Worm (Caenorhabditis elegans) whole organism, L3 larva: Measurements from ENCODE around the gene ZC53.2.
A peak's percentile ranks its signal among the peaks of the same experiment; 100 is the strongest.

Source experiments
- R02D3.7 ChIP-seq: fragments of 150-350 bp; optimal IDR thresholded peaks from 2 replicates; lab custom pipeline; 2014; ENCODE audit warnings: missing biosample characterization, missing genetic modification characterization
- ZK546.5 ChIP-seq: sonication (generic microtip); optimal IDR thresholded peaks from 2 replicates; lab custom pipeline; 2017; ENCODE audit warnings: missing biosample characterization, missing genetic modification characterization
- aly-2 ChIP-seq: fragments of 150-350 bp; optimal IDR thresholded peaks from 2 replicates; lab custom pipeline; 2014; ENCODE audit warnings: missing biosample characterization, missing genetic modification characterization
- ama-1 ChIP-seq: fragments of 150-350 bp; optimal IDR thresholded peaks from 2 replicates; lab custom pipeline; 2018
- ceh-28 ChIP-seq: fragments of 150-350 bp; optimal IDR thresholded peaks from 2 replicates; lab custom pipeline; 2014; ENCODE audit warnings: missing biosample characterization, missing genetic modification reagents, missing genetic modification characterization
- ceh-82 ChIP-seq: fragments of 150-350 bp; optimal IDR thresholded peaks from 2 replicates; lab custom pipeline; 2014; ENCODE audit warnings: missing biosample characterization, missing genetic modification characterization
- daf-12 ChIP-seq: fragments of 150-350 bp; optimal IDR thresholded peaks from 2 replicates; lab custom pipeline; 2014; ENCODE audit warnings: missing biosample characterization, missing genetic modification reagents, missing genetic modification characterization
- egl-5 ChIP-seq: fragments of 150-350 bp; optimal IDR thresholded peaks from 2 replicates; lab custom pipeline; 2017; ENCODE audit warnings: missing biosample characterization, missing genetic modification reagents, missing genetic modification characterization, inconsistent platforms
- elt-2 ChIP-seq: sonication (generic microtip); optimal IDR thresholded peaks from 2 replicates; lab custom pipeline; 2016; ENCODE audit warnings: missing genetic modification reagents, mild to moderate bottlenecking, missing genetic modification characterization, missing compliant biosample characterization
- elt-3 ChIP-seq, 3 experiments: fragments of 150-350 bp in 1 of 3; sonication (generic microtip) in 2 of 3; optimal IDR thresholded peaks; 2 replicates in 2 of 3; 4 replicates in 1 of 3; lab custom pipeline; 2014 to 2017; ENCODE audit warnings: missing biosample characterization in 3 of 3, missing genetic modification characterization in 3 of 3
- eor-1 ChIP-seq, 2 experiments: fragments of 150-350 bp; optimal IDR thresholded peaks; 2 replicates each; lab custom pipeline; 2014 to 2018; ENCODE audit warnings: missing biosample characterization in 2 of 2, missing genetic modification characterization in 2 of 2
- fkh-10 ChIP-seq: sonication (generic microtip); optimal IDR thresholded peaks from 2 replicates; lab custom pipeline; 2017; ENCODE audit warnings: missing biosample characterization, missing genetic modification reagents, missing genetic modification characterization
- fkh-2 ChIP-seq: fragments of 150-350 bp; optimal IDR thresholded peaks from 2 replicates; lab custom pipeline; 2014; ENCODE audit warnings: missing biosample characterization, missing genetic modification reagents, missing genetic modification characterization
- fos-1 ChIP-seq: fragments of 150-350 bp; optimal IDR thresholded peaks from 2 replicates; lab custom pipeline; 2014; ENCODE audit warnings: missing biosample characterization, missing genetic modification characterization
- hmg-11 ChIP-seq: sonication (generic microtip); optimal IDR thresholded peaks from 2 replicates; lab custom pipeline; 2016; ENCODE audit warnings: missing genetic modification characterization, missing compliant biosample characterization
- jun-1 ChIP-seq: fragments of 150-350 bp; optimal IDR thresholded peaks from 2 replicates; lab custom pipeline; 2014; ENCODE audit warnings: missing biosample characterization, missing genetic modification reagents, missing genetic modification characterization
- lin-15B ChIP-seq: fragments of 150-350 bp; optimal IDR thresholded peaks from 2 replicates; lab custom pipeline; 2014; ENCODE audit warnings: missing biosample characterization, missing genetic modification characterization
- lin-39 ChIP-seq: fragments of 150-350 bp; optimal IDR thresholded peaks from 2 replicates; lab custom pipeline; 2018; ENCODE audit warnings: missing biosample characterization, missing genetic modification reagents, missing genetic modification characterization
- lsy-12 ChIP-seq: sonication (generic microtip); optimal IDR thresholded peaks from 2 replicates; lab custom pipeline; 2016; ENCODE audit warnings: mild to moderate bottlenecking, missing genetic modification characterization, missing compliant biosample characterization
- mml-1 ChIP-seq: fragments of 150-350 bp; sonication (generic microtip); optimal IDR thresholded peaks from 3 replicates; lab custom pipeline; 2014; ENCODE audit warnings: missing biosample characterization, missing genetic modification characterization
- nfya-1 ChIP-seq: sonication (generic microtip); optimal IDR thresholded peaks from 2 replicates; lab custom pipeline; 2017; ENCODE audit warnings: missing genetic modification characterization, mild to moderate bottlenecking, missing compliant biosample characterization, antibody characterized with exemption, moderate library complexity; ENCODE audit not compliant: insufficient read depth
- nhr-11 ChIP-seq: fragments of 150-350 bp; optimal IDR thresholded peaks from 2 replicates; lab custom pipeline; 2014; ENCODE audit warnings: missing biosample characterization, missing genetic modification characterization
- nhr-23 ChIP-seq: fragments of 150-350 bp; optimal IDR thresholded peaks from 2 replicates; lab custom pipeline; 2014; ENCODE audit warnings: missing biosample characterization, missing genetic modification reagents, missing genetic modification characterization
- nhr-237 ChIP-seq: fragments of 150-350 bp; optimal IDR thresholded peaks from 2 replicates; lab custom pipeline; 2014; ENCODE audit warnings: missing biosample characterization, missing genetic modification characterization
- nhr-25 ChIP-seq: sonication (generic microtip); optimal IDR thresholded peaks from 2 replicates; lab custom pipeline; 2017; ENCODE audit warnings: missing biosample characterization, missing genetic modification characterization
- nhr-28 ChIP-seq: fragments of 150-350 bp; optimal IDR thresholded peaks from 2 replicates; lab custom pipeline; 2014; ENCODE audit warnings: missing biosample characterization, missing genetic modification characterization
- nhr-43 ChIP-seq: sonication (generic microtip); optimal IDR thresholded peaks from 2 replicates; lab custom pipeline; 2016; ENCODE audit warnings: mild to moderate bottlenecking, missing genetic modification characterization, missing compliant biosample characterization; ENCODE audit not compliant: poor library complexity, severe bottlenecking
- nhr-67 ChIP-seq: fragments of 150-350 bp; optimal IDR thresholded peaks from 2 replicates; lab custom pipeline; 2014; ENCODE audit warnings: missing biosample characterization, missing genetic modification characterization
- nhr-76 ChIP-seq: fragments of 150-350 bp; sonication (generic microtip); optimal IDR thresholded peaks from 5 replicates; lab custom pipeline; 2014; ENCODE audit warnings: missing biosample characterization, missing genetic modification characterization
- pha-4 ChIP-seq: fragments of 150-350 bp; optimal IDR thresholded peaks from 2 replicates; lab custom pipeline; 2014; ENCODE audit warnings: missing biosample characterization, missing genetic modification reagents, missing genetic modification characterization
- pqm-1 ChIP-seq: fragments of 150-350 bp; optimal IDR thresholded peaks from 2 replicates; lab custom pipeline; 2017; ENCODE audit warnings: missing biosample characterization, missing genetic modification characterization, inconsistent platforms
- sea-2 ChIP-seq: fragments of 150-350 bp; sonication (generic microtip); optimal IDR thresholded peaks from 4 replicates; lab custom pipeline; 2014; ENCODE audit warnings: missing biosample characterization, missing genetic modification reagents, missing genetic modification characterization
- skn-1 ChIP-seq: fragments of 150-350 bp; optimal IDR thresholded peaks from 2 replicates; lab custom pipeline; 2014; ENCODE audit warnings: missing biosample characterization, missing genetic modification characterization
- snpc-4 ChIP-seq: fragments of 150-350 bp; optimal IDR thresholded peaks from 2 replicates; lab custom pipeline; 2014; ENCODE audit warnings: missing biosample characterization, missing genetic modification characterization
- tbx-2 ChIP-seq: sonication (generic microtip); optimal IDR thresholded peaks from 2 replicates; lab custom pipeline; 2016; ENCODE audit warnings: mild to moderate bottlenecking, missing genetic modification characterization, missing compliant biosample characterization
- unc-62 ChIP-seq: fragments of 150-350 bp; sonication (generic microtip); optimal IDR thresholded peaks from 4 replicates; lab custom pipeline; 2014; ENCODE audit warnings: missing biosample characterization, missing genetic modification reagents, missing genetic modification characterization
- zag-1 ChIP-seq: fragments of 150-350 bp; optimal IDR thresholded peaks from 2 replicates; lab custom pipeline; 2014; ENCODE audit warnings: missing biosample characterization, missing genetic modification characterization

Gene ZC53.2

DNA sequence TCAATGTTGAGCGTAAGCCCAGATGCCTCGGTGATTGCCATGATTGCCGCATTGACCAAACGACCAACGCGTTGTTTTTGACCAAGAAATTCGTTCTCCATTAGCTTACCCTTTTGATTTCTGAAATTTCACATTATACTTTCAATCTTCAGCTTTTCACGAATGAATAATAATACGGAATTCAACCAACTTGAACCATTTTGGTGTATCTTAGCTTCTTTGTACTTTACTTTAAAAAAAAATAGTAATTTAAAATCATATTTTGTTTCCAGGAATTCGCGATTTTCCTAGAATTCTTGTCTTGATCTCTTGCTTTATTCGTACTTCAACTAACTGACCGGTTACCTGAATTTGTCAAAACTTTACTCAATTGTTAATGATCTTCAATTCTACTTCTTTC, at the start of gene ZC53.2:
ZC53.2 (minus strand) TSS at position 101 of the 400 bp plus-strand sequence.
- TF ChIP-seq pha-4 (tag; lab: Kevin White, UChicago) (no peak), nhr-43 (tag; lab: Kevin White, UChicago) (no peak), zag-1 (tag; lab: Kevin White, UChicago) (no peak), egl-5 (tag; lab: Kevin White, UChicago) (no peak), nhr-76 (tag; lab: Kevin White, UChicago) (no peak), lin-39 (tag; lab: Kevin White, UChicago) (no peak), hmg-11 (tag; lab: Kevin White, UChicago) (no peak), fkh-2 (tag; lab: Kevin White, UChicago) (no peak), sea-2 (no peak), lin-15B (tag; lab: Kevin White, UChicago) (no peak), nhr-237 (tag; lab: Kevin White, UChicago) (no peak), ceh-28 (no peak), daf-12 (tag; lab: Kevin White, UChicago) (no peak), eor-1 (tag; optimal IDR thresholded peaks at IDR 0.05; lab: Kevin White, UChicago) (no peak), mml-1 (tag; lab: Kevin White, UChicago) (no peak)

DNA sequence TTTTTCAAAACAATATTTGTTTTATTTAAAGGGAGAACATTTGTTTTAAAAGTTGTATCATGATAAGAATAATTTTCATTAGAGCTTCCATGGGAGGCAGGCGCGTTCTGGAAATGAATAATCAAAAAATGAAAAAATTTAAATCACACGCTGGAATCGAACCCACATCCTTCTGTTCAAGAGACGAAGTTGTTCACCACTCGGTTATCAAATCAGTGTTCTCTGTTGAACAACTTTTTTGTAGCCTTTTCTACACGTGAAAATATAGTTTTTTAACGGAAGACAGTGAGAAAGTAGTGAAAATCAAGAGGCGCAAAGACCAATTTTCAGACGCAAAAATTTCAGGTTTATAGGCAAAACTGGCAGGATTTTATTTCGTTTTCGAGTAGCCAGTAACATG, 48.7 kb upstream of the ZC53.2 start:
- TF ChIP-seq nhr-67 (tag; lab: Kevin White, UChicago) = no peak
- no peak for TF ChIP-seq ceh-28
- TF ChIP-seq sea-2 = no peak
- no peak for TF ChIP-seq aly-2
- no peak for TF ChIP-seq snpc-4 (tag; lab: Kevin White, UChicago)
- no peak for TF ChIP-seq nhr-11
- TF ChIP-seq unc-62 (GFP tag; lab: Kevin White, UChicago) = no peak
- no peak for TF ChIP-seq pha-4 (tag; lab: Kevin White, UChicago)
- no peak for TF ChIP-seq nfya-1 (tag; lab: Kevin White, UChicago)
- no peak for TF ChIP-seq tbx-2
- no peak for TF ChIP-seq elt-3 (tag; optimal IDR thresholded peaks at IDR 0.05; lab: Kevin White, UChicago)
- TF ChIP-seq ceh-82 = no peak
- TF ChIP-seq fkh-10 = no peak
- TF ChIP-seq nhr-76 (tag; lab: Kevin White, UChicago) = no peak
- TF ChIP-seq mml-1 (tag; lab: Kevin White, UChicago) = no peak
- no peak for TF ChIP-seq nhr-43 (tag; lab: Kevin White, UChicago)
- no peak for TF ChIP-seq R02D3.7 (tag; lab: Kevin White, UChicago)
- TF ChIP-seq, all 47 proteins: peak for 0

- TF ChIP-seq fkh-10 = no peak
- TF ChIP-seq ceh-28 = no peak
- TF ChIP-seq ZK546.5 (tag; lab: Kevin White, UChicago) = no peak
- TF ChIP-seq elt-2 (tag; lab: Kevin White, UChicago) = no peak
- no peak for TF ChIP-seq daf-12 (tag; lab: Kevin White, UChicago)
- TF ChIP-seq egl-5 (tag; lab: Kevin White, UChicago) = no peak
- no peak for TF ChIP-seq eor-1 (tag; optimal IDR thresholded peaks at IDR 0.05; lab: Kevin White, UChicago)
- TF ChIP-seq, all 47 proteins: peak for 0
Measured at ce11 chrX:1971647-1972046, 47.6 kb upstream of the ZC53.2 start.

DNA sequence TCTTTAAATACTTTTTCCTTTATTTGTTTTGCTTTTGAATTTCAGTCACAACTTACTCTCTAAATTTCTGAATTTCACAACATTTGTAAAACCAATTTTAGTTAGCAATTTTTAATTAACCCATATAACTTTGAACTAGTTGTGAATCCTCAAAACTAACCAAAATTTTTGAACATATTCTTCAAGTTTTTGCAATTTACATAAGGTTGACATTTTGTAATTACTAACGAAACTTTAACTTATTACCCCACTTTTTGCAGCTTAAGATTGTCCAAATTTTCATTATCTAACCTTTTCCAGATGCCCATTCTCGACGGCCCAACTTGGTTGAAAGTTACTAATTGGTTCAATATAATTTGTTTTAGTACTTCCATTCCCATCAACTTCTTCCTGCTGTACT, 45.5 kb upstream of the ZC53.2 start, which contains the start of gene str-79:
str-79 (plus strand) TSS at position 301 of the 400 bp plus-strand sequence.
- TF ChIP-seq unc-62 (GFP tag; lab: Kevin White, UChicago) = no peak
- no peak for TF ChIP-seq lin-15B (tag; lab: Kevin White, UChicago)
- no peak for TF ChIP-seq tbx-2
- TF ChIP-seq nhr-28 = no peak
- no peak for TF ChIP-seq fos-1
- TF ChIP-seq nhr-11 = no peak
- TF ChIP-seq jun-1 = no peak
- TF ChIP-seq nhr-237 (tag; lab: Kevin White, UChicago) = no peak
- no peak for TF ChIP-seq ama-1 (lab: Kevin White, UChicago)
- no peak for TF ChIP-seq zag-1 (tag; lab: Kevin White, UChicago)
- TF ChIP-seq nhr-23 (tag; lab: Kevin White, UChicago) = no peak
- TF ChIP-seq nhr-25 (tag; lab: Kevin White, UChicago) = no peak

DNA sequence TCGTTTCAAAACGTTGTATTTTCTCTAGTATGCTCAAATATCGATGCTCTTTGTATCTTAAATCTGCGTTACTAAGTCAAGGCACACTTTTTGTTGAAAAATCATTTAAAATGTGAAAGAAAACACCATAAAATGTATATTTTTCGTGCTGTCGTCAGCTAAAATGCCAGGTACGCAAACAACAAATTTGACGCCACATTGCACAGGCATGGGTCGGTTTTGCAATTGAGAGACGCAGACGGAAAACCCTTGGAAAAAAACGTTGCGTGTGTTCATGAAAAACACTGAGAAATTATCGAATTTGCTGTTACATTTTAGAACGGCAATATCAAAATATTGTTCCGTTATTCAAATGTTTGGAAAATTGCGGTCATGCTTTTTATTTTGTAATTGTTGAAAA, 40.8 kb upstream of the ZC53.2 start:
- no peak for TF ChIP-seq fkh-2 (tag; lab: Kevin White, UChicago)
- TF ChIP-seq ceh-28 = peak; percentile 45
- TF ChIP-seq hmg-11 (tag; lab: Kevin White, UChicago) = peak; percentile 97
- peak; percentile 0 for TF ChIP-seq pqm-1
- peak; percentile 41 for TF ChIP-seq skn-1 (tag; lab: Kevin White, UChicago)
- no peak for TF ChIP-seq lsy-12 (tag; lab: Kevin White, UChicago)
- TF ChIP-seq daf-12 (tag; lab: Kevin White, UChicago) = no peak
- TF ChIP-seq elt-2 (tag; lab: Kevin White, UChicago) = peak; percentile 22
- peak; percentile 26 for TF ChIP-seq lin-15B (tag; lab: Kevin White, UChicago)
- peak; percentile 67 for TF ChIP-seq pha-4 (tag; lab: Kevin White, UChicago)
- TF ChIP-seq lin-39 (tag; lab: Kevin White, UChicago) = peak; percentile 21
- peak; percentile 42 for TF ChIP-seq nhr-23 (tag; lab: Kevin White, UChicago)
- TF ChIP-seq nhr-43 (tag; lab: Kevin White, UChicago) = peak; percentile 21
- TF ChIP-seq nfya-1 (tag; lab: Kevin White, UChicago) = peak; percentile 65
- TF ChIP-seq, all 47 proteins: peak for 11
